Worm (Caenorhabditis elegans) whole organism, midembryonic: ENCODE data around the gene tph-1.

Source experiments
- T22C8.4 ChIP-seq: fragments of 200-800 bp; sonication (Bioruptor generic); IDR thresholded peaks from 2 replicates; pipeline ENCODE4 v1.3.6; 2022; ENCODE audit warnings: missing genetic modification characterization, missing compliant biosample characterization
- cog-1 ChIP-seq: sonication (generic microtip); optimal IDR thresholded peaks from 2 replicates; lab custom pipeline; 2016; ENCODE audit warnings: missing genetic modification characterization, missing compliant biosample characterization
- flt-1 ChIP-seq: fragments of 200-800 bp; sonication (Bioruptor generic); IDR thresholded peaks from 2 replicates; pipeline ENCODE4 v1.3.6; 2022; ENCODE audit warnings: missing genetic modification characterization, missing compliant biosample characterization
- klf-2 ChIP-seq: fragments of 200-800 bp; sonication (Bioruptor generic); conservative IDR thresholded peaks from 2 replicates; pipeline ENCODE4 v1.3.6; 2022; ENCODE audit warnings: missing genetic modification reagents, missing genetic modification characterization, missing compliant biosample characterization
- med-1 ChIP-seq: sonication (generic microtip); optimal IDR thresholded peaks from 2 replicates; lab custom pipeline; 2017; ENCODE audit warnings: missing genetic modification characterization, mild to moderate bottlenecking, missing compliant biosample characterization, antibody characterized with exemption, missing genetic modification reagents; ENCODE audit not compliant: insufficient read depth
- ref-1 ChIP-seq: fragments of 200-800 bp; sonication (Bioruptor generic); conservative IDR thresholded peaks from 2 replicates; pipeline ENCODE4 v1.3.6; 2022; ENCODE audit warnings: missing genetic modification reagents, missing genetic modification characterization, missing compliant biosample characterization
- tab-1 ChIP-seq: fragments of 200-800 bp; sonication (Bioruptor generic); IDR thresholded peaks from 2 replicates; pipeline ENCODE4 v1.3.6; 2022; ENCODE audit warnings: missing genetic modification characterization, missing compliant biosample characterization
- ztf-23 ChIP-seq: fragments of 200-800 bp; sonication (Bioruptor generic); IDR thresholded peaks from 2 replicates; pipeline ENCODE4 v1.3.6; 2022; ENCODE audit warnings: missing genetic modification reagents, missing genetic modification characterization, missing compliant biosample characterization
- ztf-29 ChIP-seq: fragments of 200-800 bp; sonication (Bioruptor generic); IDR thresholded peaks from 2 replicates; pipeline ENCODE4 v1.3.6; 2022; ENCODE audit warnings: missing genetic modification reagents, missing genetic modification characterization, missing compliant biosample characterization

Gene tph-1

DNA sequence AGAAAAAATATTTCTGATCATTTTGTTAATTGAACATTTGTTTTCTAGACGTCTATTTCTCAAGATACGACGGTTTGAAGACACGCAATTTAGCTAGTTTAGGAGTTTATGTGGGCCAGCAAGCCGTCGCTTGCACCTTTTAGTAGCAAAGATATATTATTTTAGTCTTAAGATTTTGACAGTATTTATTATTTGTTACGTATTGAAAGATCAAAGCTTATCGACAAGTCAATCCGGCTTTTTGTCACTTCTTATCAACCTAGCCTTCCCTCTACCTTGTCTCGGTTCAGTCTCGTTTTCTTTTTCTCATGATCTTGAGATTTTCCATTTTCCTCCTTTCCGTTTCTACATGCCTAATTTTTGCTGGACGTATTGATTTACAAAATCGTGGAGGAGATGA, 25.0 kb downstream of the tph-1 start, which contains the start of gene F35D2.2:
F35D2.2 (plus strand) TSS at position 301 of the 400 bp plus-strand sequence.
- TF ChIP-seq med-1 = no peak
- no peak for TF ChIP-seq tab-1 (GFP tag; lab: Robert Waterston, UW)
- no peak for TF ChIP-seq ztf-23 (GFP tag; lab: Robert Waterston, UW)
- TF ChIP-seq flt-1 (GFP tag; lab: Robert Waterston, UW) = no peak

DNA sequence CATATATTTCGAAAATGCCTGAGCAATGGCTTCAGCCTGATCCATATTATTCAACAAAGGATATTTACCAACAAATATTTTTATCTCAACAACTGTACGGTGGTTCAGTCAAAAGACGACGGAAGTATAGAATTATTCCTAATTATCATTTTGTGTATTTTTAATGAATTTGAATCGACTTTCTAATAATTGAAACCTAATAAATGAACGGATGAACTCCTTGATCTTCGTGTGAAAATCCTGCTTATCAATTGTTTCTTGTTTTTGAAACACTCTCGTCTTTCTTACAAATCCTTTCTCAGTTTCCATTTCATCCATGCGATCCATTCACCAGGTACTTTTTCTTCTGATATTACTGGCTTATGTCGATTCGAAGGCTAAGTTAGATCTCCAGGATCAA, 26.5 kb downstream of the tph-1 start, which contains the start of gene F35D2.1:
F35D2.1 (plus strand) TSS at position 301 of the 400 bp plus-strand sequence.
- no peak for TF ChIP-seq klf-2 (GFP tag; lab: Robert Waterston, UW)
- no peak for TF ChIP-seq T22C8.4 (GFP tag; lab: Robert Waterston, UW)
- no peak for TF ChIP-seq cog-1 (tag; lab: Kevin White, UChicago)
- TF ChIP-seq ztf-23 (GFP tag; lab: Robert Waterston, UW) = no peak
- no peak for TF ChIP-seq med-1
- TF ChIP-seq flt-1 (GFP tag; lab: Robert Waterston, UW) = no peak
- TF ChIP-seq ref-1 (GFP tag; lab: Robert Waterston, UW) = no peak
- TF ChIP-seq tab-1 (GFP tag; lab: Robert Waterston, UW) = no peak
- TF ChIP-seq ztf-29 (GFP tag; lab: Robert Waterston, UW) = no peak

DNA sequence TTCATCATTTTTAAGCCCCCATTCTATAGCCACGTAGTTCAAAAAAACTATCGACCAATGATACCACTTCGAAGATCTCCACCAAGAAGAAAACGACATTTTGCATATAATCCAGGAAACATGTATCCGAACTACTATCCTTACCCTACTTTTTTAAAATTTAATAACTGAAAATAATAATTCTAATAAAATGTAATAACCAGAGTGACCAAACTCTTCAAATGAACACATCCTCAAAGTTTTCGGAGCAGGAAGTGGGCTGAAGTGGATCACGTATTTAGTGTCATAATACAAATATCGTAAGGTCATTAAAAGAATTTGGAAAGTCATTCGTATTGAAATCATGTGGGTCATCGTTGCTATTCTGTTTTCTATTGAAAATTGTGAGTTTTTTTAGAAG, 28.3 kb downstream of the tph-1 start, which contains the start of gene F35D2.6:
F35D2.6 (plus strand) TSS at position 301 of the 400 bp plus-strand sequence.
- TF ChIP-seq flt-1 (GFP tag; lab: Robert Waterston, UW) = no peak
- no peak for TF ChIP-seq med-1
- TF ChIP-seq tab-1 (GFP tag; lab: Robert Waterston, UW) = no peak
- TF ChIP-seq ref-1 (GFP tag; lab: Robert Waterston, UW) = no peak
- TF ChIP-seq klf-2 (GFP tag; lab: Robert Waterston, UW) = no peak
- no peak for TF ChIP-seq T22C8.4 (GFP tag; lab: Robert Waterston, UW)
- TF ChIP-seq cog-1 (tag; lab: Kevin White, UChicago) = no peak

DNA sequence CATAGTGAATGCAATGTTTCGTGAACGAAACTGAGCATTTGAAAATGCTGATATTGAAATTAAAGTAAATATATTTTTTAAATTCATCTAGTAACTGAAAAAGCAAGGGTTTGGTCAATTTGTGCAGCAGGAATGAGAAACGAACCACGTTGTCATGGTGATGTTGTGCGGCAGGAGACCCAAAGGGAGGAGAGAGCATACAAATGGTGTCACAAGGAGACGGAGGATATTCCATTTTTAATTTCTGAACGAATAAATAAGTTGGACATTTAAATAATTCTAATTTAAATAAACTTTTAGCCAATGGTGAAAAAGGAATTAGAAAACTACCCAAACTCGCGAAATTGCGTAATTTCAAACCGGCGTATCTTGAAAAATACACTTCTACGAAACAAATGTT, 34.4 kb downstream of the tph-1 start, which contains the start of gene mks-3:
mks-3 (minus strand) TSS at position 101 of the 400 bp plus-strand sequence.
- no peak for TF ChIP-seq tab-1 (GFP tag; lab: Robert Waterston, UW)
- TF ChIP-seq ztf-29 (GFP tag; lab: Robert Waterston, UW) = no peak
- no peak for TF ChIP-seq cog-1 (tag; lab: Kevin White, UChicago)
- no peak for TF ChIP-seq ztf-23 (GFP tag; lab: Robert Waterston, UW)
- TF ChIP-seq med-1 = no peak
- TF ChIP-seq klf-2 (GFP tag; lab: Robert Waterston, UW) = no peak
- no peak for TF ChIP-seq ref-1 (GFP tag; lab: Robert Waterston, UW)
- TF ChIP-seq flt-1 (GFP tag; lab: Robert Waterston, UW) = no peak
- no peak for TF ChIP-seq T22C8.4 (GFP tag; lab: Robert Waterston, UW)

DNA sequence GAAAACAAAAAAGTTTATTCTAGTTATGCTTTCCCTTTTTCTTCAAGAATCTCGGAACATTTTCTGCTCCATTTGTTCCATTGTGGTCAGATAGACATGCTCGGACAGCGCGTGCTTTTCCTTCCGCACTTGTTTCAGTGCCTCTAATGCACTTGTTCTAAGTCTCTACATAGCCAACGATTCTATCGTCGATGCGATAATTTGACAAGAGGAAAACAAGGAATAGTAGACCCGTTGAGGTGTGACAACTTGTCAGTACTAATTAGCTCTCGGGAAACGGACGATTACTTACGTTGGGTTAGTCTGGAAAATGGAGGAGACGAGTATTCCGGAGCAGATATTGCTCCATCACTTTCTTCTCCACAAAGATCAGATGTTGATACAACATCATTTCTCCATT, 39.2 kb downstream of the tph-1 start:
- TF ChIP-seq med-1 = no peak

DNA sequence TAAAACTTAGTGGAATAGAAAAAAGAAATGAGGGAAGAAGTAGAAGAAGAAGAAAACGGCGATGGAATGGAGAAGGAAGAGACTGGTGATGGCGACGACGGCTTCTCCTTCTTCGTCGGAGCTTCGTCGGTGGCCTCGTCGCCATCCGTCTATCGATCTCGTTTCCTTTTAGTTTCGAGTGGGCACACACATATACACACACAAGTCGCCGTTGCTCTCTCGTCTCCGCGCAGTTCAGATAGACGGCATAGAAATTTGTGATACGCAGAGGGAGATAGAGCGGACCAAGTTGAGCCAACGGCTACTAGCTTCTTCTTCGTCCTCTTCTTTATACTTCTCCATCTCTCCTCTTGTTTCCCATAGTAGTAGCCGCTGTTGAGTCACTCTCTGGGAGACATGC, 44.1 kb downstream of the tph-1 start:
- TF ChIP-seq med-1 (no peak), T22C8.4 (GFP tag; lab: Robert Waterston, UW) (no peak), klf-2 (GFP tag; lab: Robert Waterston, UW) (no peak), ztf-29 (GFP tag; lab: Robert Waterston, UW) (no peak), ztf-23 (GFP tag; lab: Robert Waterston, UW) (no peak)

DNA sequence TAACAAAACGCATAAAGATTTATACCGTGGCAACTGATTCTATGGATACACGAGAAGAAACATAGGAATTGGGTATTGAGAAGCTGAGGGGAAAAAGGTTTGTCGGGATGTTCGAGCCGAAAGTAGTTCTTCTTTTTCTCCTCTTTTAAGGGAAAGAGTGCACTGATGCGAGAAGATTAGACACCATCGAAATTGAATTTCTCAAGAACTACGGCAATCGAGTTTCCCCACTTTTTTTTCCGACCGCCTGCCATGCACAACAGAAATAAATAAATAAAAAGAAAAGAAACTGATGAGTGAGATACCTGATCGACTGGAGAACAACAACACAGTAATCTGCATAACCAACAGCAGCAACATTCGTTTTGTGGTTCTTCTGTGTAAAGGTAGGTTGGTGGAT, 45.1 kb downstream of the tph-1 start:
- no peak for TF ChIP-seq med-1
- TF ChIP-seq ztf-23 (GFP tag; lab: Robert Waterston, UW) = no peak
- no peak for TF ChIP-seq cog-1 (tag; lab: Kevin White, UChicago)
- no peak for TF ChIP-seq tab-1 (GFP tag; lab: Robert Waterston, UW)
- no peak for TF ChIP-seq klf-2 (GFP tag; lab: Robert Waterston, UW)
- no peak for TF ChIP-seq ref-1 (GFP tag; lab: Robert Waterston, UW)
- TF ChIP-seq T22C8.4 (GFP tag; lab: Robert Waterston, UW) = no peak
- TF ChIP-seq flt-1 (GFP tag; lab: Robert Waterston, UW) = no peak
- TF ChIP-seq ztf-29 (GFP tag; lab: Robert Waterston, UW) = no peak

DNA sequence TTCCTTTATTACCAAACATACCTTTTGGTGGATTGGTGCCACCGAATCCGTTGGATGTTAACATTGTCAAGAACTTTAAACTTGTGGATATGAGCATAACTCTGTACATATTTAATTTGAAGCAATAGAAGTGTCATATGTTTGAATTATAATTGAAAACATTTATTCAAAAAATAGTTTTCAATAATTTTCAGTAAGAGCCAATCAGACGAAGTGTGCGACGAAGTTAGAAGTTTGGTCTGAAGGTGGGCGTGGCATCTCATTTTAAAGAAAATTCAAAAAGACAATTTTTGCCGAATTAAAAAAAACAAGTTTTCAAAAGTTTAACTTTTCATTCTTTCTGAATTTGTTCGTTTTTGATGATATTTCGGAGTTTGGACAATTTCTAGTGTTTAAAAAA, 45.7 kb downstream of the tph-1 start, which contains the start of gene syd-1:
syd-1 (minus strand) TSS at position 101 of the 400 bp plus-strand sequence.
- TF ChIP-seq flt-1 (GFP tag; lab: Robert Waterston, UW) = no peak
- no peak for TF ChIP-seq cog-1 (tag; lab: Kevin White, UChicago)
- no peak for TF ChIP-seq ref-1 (GFP tag; lab: Robert Waterston, UW)
- no peak for TF ChIP-seq med-1
- no peak for TF ChIP-seq ztf-29 (GFP tag; lab: Robert Waterston, UW)
- TF ChIP-seq tab-1 (GFP tag; lab: Robert Waterston, UW) = no peak
- TF ChIP-seq klf-2 (GFP tag; lab: Robert Waterston, UW) = no peak
- no peak for TF ChIP-seq T22C8.4 (GFP tag; lab: Robert Waterston, UW)
- TF ChIP-seq ztf-23 (GFP tag; lab: Robert Waterston, UW) = no peak

DNA sequence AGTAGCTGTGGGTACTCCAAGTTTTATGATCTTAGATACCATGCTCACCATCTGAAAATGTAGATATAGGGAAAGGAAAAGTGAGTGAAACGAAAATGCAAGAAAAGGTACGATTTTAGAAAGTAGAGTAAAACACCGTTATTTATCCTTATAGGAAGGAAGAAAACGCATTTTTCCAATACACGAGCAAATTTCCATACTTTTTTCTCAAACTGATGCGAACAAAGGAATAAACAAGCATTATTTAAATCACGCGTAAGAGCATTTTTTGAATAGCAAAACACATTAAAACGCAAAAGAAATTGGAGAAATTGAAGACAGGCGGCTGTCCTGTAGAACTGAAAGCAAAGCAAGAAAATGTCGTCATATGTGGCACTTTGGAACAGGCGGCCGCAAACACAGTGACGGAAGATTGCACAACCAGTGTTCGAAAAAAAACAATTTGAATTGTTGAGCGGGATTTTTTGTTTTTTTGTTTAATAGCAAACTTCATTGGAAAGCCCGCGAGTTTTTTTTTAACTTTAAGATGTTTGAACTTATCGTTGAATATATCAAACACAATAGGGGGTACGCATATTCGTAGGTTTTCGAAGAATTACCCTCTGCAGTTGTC, 49.7 kb downstream of the tph-1 start, which contains the start of gene pgam-5:
pgam-5 (minus strand) TSS at position 51 of the 613 bp plus-strand sequence.
- TF ChIP-seq flt-1 (GFP tag; lab: Robert Waterston, UW) = no peak
- TF ChIP-seq ztf-29 (GFP tag; lab: Robert Waterston, UW) = no peak
- TF ChIP-seq ztf-23 (GFP tag; lab: Robert Waterston, UW) = no peak
- no peak for TF ChIP-seq ref-1 (GFP tag; lab: Robert Waterston, UW)
- TF ChIP-seq cog-1 (tag; lab: Kevin White, UChicago) = no peak
- no peak for TF ChIP-seq med-1
- no peak for TF ChIP-seq klf-2 (GFP tag; lab: Robert Waterston, UW)
- no peak for TF ChIP-seq tab-1 (GFP tag; lab: Robert Waterston, UW)
- TF ChIP-seq T22C8.4 (GFP tag; lab: Robert Waterston, UW) = no peak
